Worm (Caenorhabditis elegans) whole organism, young adult: Measurements from ENCODE around the gene C06G4.4.

Experiments used
- F33H1.4 ChIP-seq: fragments of 200-800 bp; sonication (Bioruptor generic); IDR thresholded peaks from 2 replicates; pipeline ENCODE4 v1.3.6; 2022; ENCODE audit warnings: missing genetic modification reagents, missing genetic modification characterization, missing compliant biosample characterization
- Y79H2A.3 ChIP-seq: fragments of 200-800 bp; sonication (Bioruptor generic); conservative IDR thresholded peaks from 2 replicates; pipeline ENCODE4 v1.3.6; 2022; ENCODE audit warnings: missing genetic modification reagents, missing genetic modification characterization, missing compliant biosample characterization
- madf-6 ChIP-seq: fragments of 200-800 bp; sonication (Bioruptor generic); IDR thresholded peaks from 2 replicates; pipeline ENCODE4 v1.3.6; 2022; ENCODE audit warnings: missing genetic modification reagents, missing genetic modification characterization, missing compliant biosample characterization

DNA sequence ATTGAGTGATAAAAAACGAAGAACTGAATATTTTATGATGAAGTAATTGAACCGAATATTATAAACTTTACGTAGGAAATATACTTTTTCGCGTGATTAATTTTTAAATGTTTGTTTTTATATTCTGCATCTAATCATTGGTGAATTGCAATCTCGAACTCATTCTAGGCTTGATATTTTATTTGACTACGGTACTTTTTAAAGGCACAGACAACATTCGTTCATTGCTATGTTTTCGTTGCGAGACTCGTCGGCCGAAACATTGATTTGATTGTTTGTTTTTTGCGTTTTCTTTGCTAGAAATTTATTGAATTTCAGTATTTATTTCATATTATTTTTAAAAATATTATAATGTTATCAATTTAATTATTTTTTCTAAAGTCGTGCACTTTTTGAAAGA lies at the start of gene C06G4.4:
- TF ChIP-seq madf-6 (peak; percentile 81), F33H1.4 (GFP tag; lab: Robert Waterston, UW) (peak; percentile 45; the same call in 1 of the 2 replicates), Y79H2A.3 (GFP tag; lab: Robert Waterston, UW) (no peak)
